Worm (Caenorhabditis elegans) whole organism, young adult: ENCODE results near the gene C49C8.8.

Experiments
- C17E4.6 ChIP-seq: fragments of 200-800 bp; sonication (Bioruptor generic); IDR thresholded peaks from 2 replicates; pipeline ENCODE4 v1.3.6; 2022; ENCODE audit warnings: missing genetic modification reagents, missing genetic modification characterization, missing compliant biosample characterization
- F22D6.2 ChIP-seq: sonication (generic microtip); optimal IDR thresholded peaks from 2 replicates; lab custom pipeline; 2016; ENCODE audit warnings: mild to moderate bottlenecking, missing genetic modification characterization, missing compliant biosample characterization
- F33H1.4 ChIP-seq: fragments of 200-800 bp; sonication (Bioruptor generic); IDR thresholded peaks from 2 replicates; pipeline ENCODE4 v1.3.6; 2022; ENCODE audit warnings: missing genetic modification reagents, missing genetic modification characterization, missing compliant biosample characterization
- F37B4.10 ChIP-seq: fragments of 200-800 bp; sonication (Bioruptor generic); IDR thresholded peaks from 2 replicates; pipeline ENCODE4 v1.3.6; 2022; ENCODE audit warnings: missing genetic modification characterization, missing compliant biosample characterization
- F39B2.1 ChIP-seq: fragments of 200-800 bp; sonication (Bioruptor generic); IDR thresholded peaks from 2 replicates; pipeline ENCODE4 v1.3.6; 2022; ENCODE audit warnings: missing genetic modification reagents, missing genetic modification characterization, missing compliant biosample characterization
- F55B11.4 ChIP-seq: sonication (generic microtip); optimal IDR thresholded peaks from 2 replicates; lab custom pipeline; 2016; ENCODE audit warnings: missing compliant biosample characterization, missing genetic modification characterization, borderline replicate concordance; ENCODE audit not compliant: insufficient read depth
- F57C9.4 ChIP-seq: sonication (generic microtip); optimal IDR thresholded peaks from 2 replicates; lab custom pipeline; 2017; ENCODE audit warnings: mild to moderate bottlenecking, missing genetic modification characterization, missing compliant biosample characterization
- K12H6.12 ChIP-seq: fragments of 200-800 bp; sonication (Bioruptor generic); optimal IDR thresholded peaks from 2 replicates; lab custom pipeline; 2018; ENCODE audit warnings: mild to moderate bottlenecking, missing genetic modification characterization, missing compliant biosample characterization
- T07F8.4 ChIP-seq: sonication (generic microtip); optimal IDR thresholded peaks from 2 replicates; lab custom pipeline; 2016; ENCODE audit warnings: mild to moderate bottlenecking, missing genetic modification characterization, moderate library complexity, missing compliant biosample characterization
- Y67H2A.10 ChIP-seq: fragments of 200-800 bp; sonication (Bioruptor generic); conservative IDR thresholded peaks from 2 replicates; pipeline ENCODE4 v1.3.6; 2022; ENCODE audit warnings: missing genetic modification reagents, missing genetic modification characterization, missing compliant biosample characterization
- Y95B8A.8 ChIP-seq: fragments of 200-800 bp; sonication (Bioruptor generic); IDR thresholded peaks from 2 replicates; pipeline ENCODE4 v1.3.6; 2022; ENCODE audit warnings: missing genetic modification reagents, missing genetic modification characterization, missing compliant biosample characterization
- aptf-2 ChIP-seq: fragments of 200-800 bp; sonication (Bioruptor generic); conservative IDR thresholded peaks from 2 replicates; pipeline ENCODE4 v1.3.6; 2022; ENCODE audit warnings: missing genetic modification reagents, missing genetic modification characterization, missing compliant biosample characterization
- atf-7 ChIP-seq: sonication (generic microtip); optimal IDR thresholded peaks from 2 replicates; lab custom pipeline; 2017; ENCODE audit warnings: mild to moderate bottlenecking, missing genetic modification characterization, missing compliant biosample characterization
- attf-3 ChIP-seq: fragments of 200-800 bp; sonication (Bioruptor generic); conservative IDR thresholded peaks from 2 replicates; pipeline ENCODE4 v1.3.6; 2022; ENCODE audit warnings: missing genetic modification reagents, missing genetic modification characterization, missing compliant biosample characterization
- attf-5 ChIP-seq: fragments of 200-800 bp; sonication (Bioruptor generic); optimal IDR thresholded peaks from 2 replicates; lab custom pipeline; 2018; ENCODE audit warnings: mild to moderate bottlenecking, missing genetic modification characterization, missing compliant biosample characterization
- cebp-1 ChIP-seq, 2 experiments: fragments of 200-800 bp in 1 of 2; sonication (Bioruptor generic) in 1 of 2; sonication (generic microtip) in 1 of 2; IDR thresholded peaks in 1 of 2; optimal IDR thresholded peaks in 1 of 2; 2 replicates each; pipeline versions ENCODE4 v1.3.6 to Lab custom; 2017 to 2022; ENCODE audit warnings: missing compliant biosample characterization in 2 of 2, missing genetic modification characterization in 2 of 2, mild to moderate bottlenecking in 1 of 2, missing genetic modification reagents in 1 of 2, moderate library complexity in 1 of 2
- cebp-2 ChIP-seq: fragments of 200-800 bp; sonication (Bioruptor generic); IDR thresholded peaks from 2 replicates; pipeline ENCODE4 v1.3.6; 2022; ENCODE audit warnings: missing genetic modification characterization, missing compliant biosample characterization
- ceh-100 ChIP-seq: fragments of 200-800 bp; sonication (Bioruptor generic); IDR thresholded peaks from 2 replicates; pipeline ENCODE4 v1.3.6; 2022; ENCODE audit warnings: missing genetic modification reagents, missing genetic modification characterization, missing compliant biosample characterization
- ceh-79 ChIP-seq: sonication (generic microtip); optimal IDR thresholded peaks from 2 replicates; lab custom pipeline; 2017; ENCODE audit warnings: mild to moderate bottlenecking, missing genetic modification characterization, missing compliant biosample characterization
- dox-1 ChIP-seq: fragments of 200-800 bp; sonication (Bioruptor generic); IDR thresholded peaks from 2 replicates; pipeline ENCODE4 v1.3.6; 2022; ENCODE audit warnings: missing genetic modification reagents, missing genetic modification characterization, missing compliant biosample characterization
- ets-4 ChIP-seq: fragments of 200-800 bp; sonication (Bioruptor generic); optimal IDR thresholded peaks from 2 replicates; lab custom pipeline; 2018; ENCODE audit warnings: mild to moderate bottlenecking, missing genetic modification characterization, missing compliant biosample characterization
- gei-17 ChIP-seq: fragments of 200-800 bp; sonication (Bioruptor generic); optimal IDR thresholded peaks from 2 replicates; lab custom pipeline; 2018; ENCODE audit warnings: mild to moderate bottlenecking, missing genetic modification characterization, missing compliant biosample characterization
- hlh-12 ChIP-seq: sonication (generic microtip); optimal IDR thresholded peaks from 2 replicates; lab custom pipeline; 2016; ENCODE audit warnings: missing genetic modification characterization, missing compliant biosample characterization
- hmg-1.2 ChIP-seq: fragments of 200-800 bp; sonication (Bioruptor generic); IDR thresholded peaks from 2 replicates; pipeline ENCODE4 v1.3.6; 2022; ENCODE audit warnings: missing genetic modification reagents, missing genetic modification characterization, missing compliant biosample characterization
- hsf-1 ChIP-seq: fragments of 200-800 bp; sonication (Bioruptor generic); IDR thresholded peaks from 2 replicates; pipeline ENCODE4 v1.3.6; 2022; ENCODE audit warnings: missing genetic modification reagents, missing genetic modification characterization, missing compliant biosample characterization
- lag-1 ChIP-seq: fragments of 200-800 bp; sonication (Bioruptor generic); IDR thresholded peaks from 2 replicates; pipeline ENCODE4 v1.3.6; 2022; ENCODE audit warnings: missing genetic modification reagents, missing genetic modification characterization, missing compliant biosample characterization
- let-607 ChIP-seq, 2 experiments: fragments of 200-800 bp in 1 of 2; sonication (Bioruptor generic) in 1 of 2; sonication (generic microtip) in 1 of 2; optimal IDR thresholded peaks; 2 replicates each; lab custom pipeline; 2016 to 2018; ENCODE audit warnings: mild to moderate bottlenecking in 2 of 2, missing compliant biosample characterization in 2 of 2, missing genetic modification characterization in 2 of 2, moderate library complexity in 2 of 2, missing genotype in 1 of 2
- lin-26 ChIP-seq: fragments of 200-800 bp; sonication (Bioruptor generic); IDR thresholded peaks from 2 replicates; pipeline ENCODE4 v1.3.6; 2022; ENCODE audit warnings: missing genetic modification reagents, missing genetic modification characterization, missing compliant biosample characterization
- lin-40 ChIP-seq: sonication (generic microtip); optimal IDR thresholded peaks from 2 replicates; lab custom pipeline; 2016; ENCODE audit warnings: missing genetic modification characterization, mild to moderate bottlenecking, missing compliant biosample characterization, missing genotype, missing genetic modification reagents
- madf-6 ChIP-seq: fragments of 200-800 bp; sonication (Bioruptor generic); IDR thresholded peaks from 2 replicates; pipeline ENCODE4 v1.3.6; 2022; ENCODE audit warnings: missing genetic modification reagents, missing genetic modification characterization, missing compliant biosample characterization
- mel-28 ChIP-seq: sonication (generic microtip); optimal IDR thresholded peaks from 2 replicates; lab custom pipeline; 2016; ENCODE audit warnings: borderline replicate concordance, mild to moderate bottlenecking, missing genetic modification characterization, missing compliant biosample characterization
- nfya-2 ChIP-seq: fragments of 200-800 bp; sonication (Bioruptor generic); IDR thresholded peaks from 2 replicates; pipeline ENCODE4 v1.3.6; 2022; ENCODE audit warnings: missing genetic modification reagents, missing genetic modification characterization, missing compliant biosample characterization
- nfyb-1 ChIP-seq: fragments of 200-800 bp; sonication (Bioruptor generic); IDR thresholded peaks from 2 replicates; pipeline ENCODE4 v1.3.6; 2022; ENCODE audit warnings: missing genetic modification reagents, missing genetic modification characterization, missing compliant biosample characterization
- rec-8 ChIP-seq, 2 experiments: sonication (generic microtip); optimal IDR thresholded peaks; 2 replicates each; lab custom pipeline; 2016; ENCODE audit warnings: mild to moderate bottlenecking in 2 of 2, missing genetic modification characterization in 2 of 2, missing genetic modification reagents in 2 of 2, missing genotype in 2 of 2, missing biosample characterization in 1 of 2, missing compliant biosample characterization in 1 of 2, moderate library complexity in 1 of 2
- repo-1 ChIP-seq: sonication (generic microtip); optimal IDR thresholded peaks from 2 replicates; lab custom pipeline; 2017; ENCODE audit warnings: mild to moderate bottlenecking, missing genetic modification characterization, missing compliant biosample characterization
- sea-2 ChIP-seq: fragments of 200-800 bp; sonication (Bioruptor generic); IDR thresholded peaks from 2 replicates; pipeline ENCODE4 v1.3.6; 2022; ENCODE audit warnings: missing genetic modification characterization, missing compliant biosample characterization
- snpc-1.1 ChIP-seq: sonication (generic microtip); optimal IDR thresholded peaks from 2 replicates; lab custom pipeline; 2017; ENCODE audit warnings: missing genetic modification characterization, mild to moderate bottlenecking, missing compliant biosample characterization, antibody characterized with exemption, moderate library complexity, missing genotype, missing genetic modification reagents; ENCODE audit not compliant: insufficient read depth
- snpc-4 ChIP-seq, 5 experiments: fragments of 150-350 bp in 1 of 5; sonication (generic microtip) in 4 of 5; optimal IDR thresholded peaks; 2 replicates each; lab custom pipeline; 2014 to 2018; ENCODE audit warnings: missing genetic modification characterization in 5 of 5, missing biosample characterization in 3 of 5, antibody characterized with exemption in 2 of 5, mild to moderate bottlenecking in 2 of 5, missing compliant biosample characterization in 2 of 5, missing genotype in 2 of 5, moderate library complexity in 2 of 5, missing genetic modification reagents in 1 of 5
- tbp1 ChIP-seq: fragments of 200-800 bp; sonication (Bioruptor generic); optimal IDR thresholded peaks from 2 replicates; lab custom pipeline; 2018; ENCODE audit warnings: mild to moderate bottlenecking, missing genetic modification characterization, missing compliant biosample characterization
- tbx-9 ChIP-seq: sonication (generic microtip); optimal IDR thresholded peaks from 2 replicates; lab custom pipeline; 2016; ENCODE audit warnings: borderline replicate concordance, missing genetic modification characterization, inconsistent platforms, missing compliant biosample characterization
- tlf-1 ChIP-seq: fragments of 200-800 bp; sonication (Bioruptor generic); optimal IDR thresholded peaks from 2 replicates; lab custom pipeline; 2018; ENCODE audit warnings: mild to moderate bottlenecking, missing genetic modification characterization, missing compliant biosample characterization
- unc-130 ChIP-seq: sonication (generic microtip); optimal IDR thresholded peaks from 2 replicates; lab custom pipeline; 2016; ENCODE audit warnings: missing genetic modification reagents, missing genetic modification characterization, missing compliant biosample characterization
- unc-62 ChIP-seq: fragments of 150-350 bp; optimal IDR thresholded peaks from 2 replicates; lab custom pipeline; 2014; ENCODE audit warnings: missing biosample characterization, missing genetic modification reagents, missing genetic modification characterization
- ztf-22 ChIP-seq: fragments of 200-800 bp; sonication (Bioruptor generic); optimal IDR thresholded peaks from 2 replicates; lab custom pipeline; 2018; ENCODE audit warnings: mild to moderate bottlenecking, missing genetic modification characterization, moderate library complexity, missing compliant biosample characterization
- ztf-25 ChIP-seq: fragments of 200-800 bp; sonication (Bioruptor generic); IDR thresholded peaks from 2 replicates; pipeline ENCODE4 v1.3.6; 2022; ENCODE audit warnings: missing genetic modification reagents, missing genetic modification characterization, missing compliant biosample characterization
- ztf-6 ChIP-seq: fragments of 200-800 bp; sonication (Bioruptor generic); IDR thresholded peaks from 2 replicates; pipeline ENCODE4 v1.3.6; 2022; ENCODE audit warnings: missing genetic modification reagents, missing genetic modification characterization, missing compliant biosample characterization

Gene C49C8.8

DNA sequence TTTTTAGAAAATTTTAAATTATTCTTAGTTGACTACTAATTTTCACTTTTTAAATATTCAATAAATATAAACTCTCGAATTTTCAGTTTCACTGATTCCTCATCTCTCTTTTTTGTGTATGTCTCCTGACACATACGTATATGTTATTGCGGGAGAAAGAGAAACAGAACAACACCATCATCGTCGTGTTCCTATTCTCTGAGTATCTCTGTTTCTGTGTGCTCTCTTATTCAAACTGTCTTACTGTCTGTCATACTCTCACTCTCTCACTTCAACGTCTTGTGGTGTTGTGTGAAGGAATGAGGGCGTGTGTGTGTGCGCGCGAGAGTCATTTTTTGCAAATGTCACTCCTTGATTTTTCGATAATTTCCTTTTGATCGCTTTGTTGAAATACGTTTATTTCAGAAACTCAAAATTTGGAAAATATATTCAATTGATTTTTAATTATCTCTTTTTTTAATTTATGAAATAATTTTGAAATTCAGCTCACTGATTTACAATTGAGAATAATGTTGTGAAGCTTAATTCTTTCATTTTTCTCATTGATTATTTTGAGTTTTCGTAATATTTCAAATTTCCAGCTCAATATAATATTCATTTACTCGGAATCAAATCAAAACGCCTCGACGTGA, 31.7 kb upstream of the C49C8.8 start, which contains the start of gene lin-49:
TSS of gene lin-49 (plus strand) at position 582 of the 632 bp plus-strand sequence.
- TF ChIP-seq hmg-1.2 (peak; percentile 86; the same call in 1 of the 2 replicates), lag-1 (GFP tag; lab: Robert Waterston, UW) (no peak), nfya-2 (GFP tag; lab: Robert Waterston, UW) (no peak), tlf-1 (GFP tag; lab: Kevin White, UChicago) (no peak), repo-1 (no peak), ztf-6 (GFP tag; lab: Robert Waterston, UW) (no peak), ztf-22 (GFP tag; lab: Kevin White, UChicago) (no peak), snpc-4 (GFP tag; optimal IDR thresholded peaks at IDR 0.05; lab: Kevin White, UChicago) (no peak), snpc-4 (tag; optimal IDR thresholded peaks at IDR 0.05; lab: Kevin White, UChicago) (peak in 1 of 4 experiments; percentile 23), unc-130 (GFP tag; lab: Kevin White, UChicago) (no peak), snpc-1.1 (tag; lab: Kevin White, UChicago) (no peak), lin-26 (peak; percentile 72; the same call in 1 of the 2 replicates), F57C9.4 (tag; lab: Kevin White, UChicago) (no peak), rec-8 (tag; optimal IDR thresholded peaks at IDR 0.05; lab: Kevin White, UChicago) (no peak), unc-62 (GFP tag; lab: Kevin White, UChicago) (no peak), F22D6.2 (tag; lab: Kevin White, UChicago) (no peak), tbp1 (GFP tag; lab: Kevin White, UChicago) (peak; percentile 32), sea-2 (GFP tag; lab: Robert Waterston, UW) (no peak), ceh-100 (GFP tag; lab: Robert Waterston, UW) (no peak), lin-40 (peak; percentile 62), gei-17 (GFP tag; lab: Kevin White, UChicago) (no peak), T07F8.4 (tag; lab: Kevin White, UChicago) (no peak), attf-5 (GFP tag; lab: Kevin White, UChicago) (peak; percentile 85), aptf-2 (GFP tag; lab: Robert Waterston, UW) (no peak), nfyb-1 (GFP tag; lab: Robert Waterston, UW) (0 out of 2 replicates have a peak, but pooled peaks have one; percentile 53), F39B2.1 (no peak), cebp-2 (GFP tag; lab: Robert Waterston, UW) (no peak), cebp-1 (GFP tag; IDR thresholded peaks at IDR 0.05; lab: Robert Waterston, UW) (no peak), cebp-1 (tag; optimal IDR thresholded peaks at IDR 0.05; lab: Kevin White, UChicago) (peak; percentile 60), F37B4.10 (no peak), Y67H2A.10 (GFP tag; lab: Robert Waterston, UW) (no peak), tbx-9 (tag; lab: Kevin White, UChicago) (no peak), ets-4 (no peak), hlh-12 (tag; lab: Kevin White, UChicago) (no peak), ztf-25 (no peak), F55B11.4 (tag; lab: Kevin White, UChicago) (no peak), madf-6 (GFP tag; lab: Robert Waterston, UW) (0 out of 2 replicates have a peak, but pooled peaks have one; percentile 16), ceh-79 (tag; lab: Kevin White, UChicago) (no peak), dox-1 (peak; percentile 60; the same call in 1 of the 2 replicates), C17E4.6 (GFP tag; lab: Robert Waterston, UW) (no peak), hsf-1 (no peak), F33H1.4 (no peak), mel-28 (no peak), K12H6.12 (tag; lab: Kevin White, UChicago) (peak; percentile 56), let-607 (tag; optimal IDR thresholded peaks at IDR 0.05; lab: Kevin White, UChicago) (peak in 1 of 2 experiments; percentile 14), Y95B8A.8 (no peak), atf-7 (tag; lab: Kevin White, UChicago) (no peak), attf-3 (GFP tag; lab: Robert Waterston, UW) (no peak)
